Fruit fly (Drosophila melanogaster) whole organism, embryonic: Measurements from ENCODE around the gene CG42268.

Experiments
- Awh ChIP-seq: fragments of 200-800 bp; sonication (Bioruptor generic); IDR thresholded peaks from 2 replicates; pipeline ENCODE4, ENCODE4 v1.3.6; 2022; ENCODE audit warnings: missing biosample characterization, missing genetic modification characterization
- Bdp1 ChIP-seq: fragments of 200-800 bp; sonication (Bioruptor generic); optimal IDR thresholded peaks from 3 replicates; lab custom pipeline; 2016; ENCODE audit warnings: missing biosample characterization, missing genetic modification characterization
- Blimp-1 ChIP-seq: fragments of 200-800 bp; sonication (Bioruptor generic); optimal IDR thresholded peaks from 3 replicates; lab custom pipeline; 2018; ENCODE audit warnings: missing biosample characterization, missing genetic modification characterization, mild to moderate bottlenecking, moderate library complexity, missing genetic modification reagents
- CG12299 ChIP-seq: fragments of 200-800 bp; sonication (Bioruptor generic); optimal IDR thresholded peaks from 2 replicates; lab custom pipeline; 2018; ENCODE audit warnings: missing biosample characterization, mild to moderate bottlenecking, missing genetic modification characterization
- CG12769 ChIP-seq: fragments of 200-800 bp; sonication (Bioruptor generic); optimal IDR thresholded peaks from 2 replicates; lab custom pipeline; 2019; ENCODE audit warnings: missing biosample characterization, mild to moderate bottlenecking, missing genetic modification characterization, moderate library complexity
- CG14441 ChIP-seq: fragments of 200-800 bp; sonication (Bioruptor generic); IDR thresholded peaks from 2 replicates; pipeline ENCODE4 v1.3.6; 2022; ENCODE audit warnings: missing biosample characterization, missing genetic modification characterization
- CG15514 ChIP-seq: fragments of 200-800 bp; sonication (Bioruptor generic); optimal IDR thresholded peaks from 3 replicates; lab custom pipeline; 2017; ENCODE audit warnings: missing biosample characterization, missing genetic modification characterization, mild to moderate bottlenecking, moderate library complexity, missing genetic modification reagents
- CG17359 ChIP-seq: fragments of 200-800 bp; sonication (Bioruptor generic); optimal IDR thresholded peaks from 3 replicates; lab custom pipeline; 2018; ENCODE audit warnings: missing biosample characterization, mild to moderate bottlenecking, missing genetic modification characterization, moderate library complexity
- CG18011 ChIP-seq: fragments of 200-800 bp; sonication (Bioruptor generic); optimal IDR thresholded peaks from 2 replicates; lab custom pipeline; 2017; ENCODE audit warnings: missing biosample characterization, missing genetic modification characterization, mild to moderate bottlenecking, moderate library complexity, missing genotype
- CG34224 ChIP-seq: fragments of 200-800 bp; sonication (Bioruptor generic); IDR thresholded peaks from 3 replicates; pipeline ENCODE4 v1.3.6; 2022; ENCODE audit warnings: missing biosample characterization, missing genetic modification characterization; ENCODE audit not compliant: partially characterized antibody
- CG34376 ChIP-seq: fragments of 200-800 bp; sonication (Bioruptor generic); optimal IDR thresholded peaks from 2 replicates; lab custom pipeline; 2018; ENCODE audit warnings: missing biosample characterization, mild to moderate bottlenecking, missing genetic modification characterization
- CG4360 ChIP-seq: fragments of 200-800 bp; sonication (Bioruptor generic); IDR thresholded peaks from 2 replicates; pipeline ENCODE4 v1.3.6; 2022; ENCODE audit warnings: missing biosample characterization, missing genetic modification characterization
- CG7556 ChIP-seq: fragments of 200-800 bp; sonication (Bioruptor generic); optimal IDR thresholded peaks from 2 replicates; lab custom pipeline; 2017; ENCODE audit warnings: missing biosample characterization, mild to moderate bottlenecking, missing genetic modification characterization
- CG7987 ChIP-seq: fragments of 200-800 bp; sonication (Bioruptor generic); optimal IDR thresholded peaks from 2 replicates; lab custom pipeline; 2018; ENCODE audit warnings: missing biosample characterization, mild to moderate bottlenecking, missing genetic modification characterization, moderate library complexity
- CG8924 ChIP-seq: fragments of 200-800 bp; optimal IDR thresholded peaks from 3 replicates; lab custom pipeline; 2019; ENCODE audit warnings: missing biosample characterization, mild to moderate bottlenecking, missing genetic modification characterization, moderate library complexity
- CrebB ChIP-seq: fragments of 200-800 bp; sonication (Bioruptor generic); optimal IDR thresholded peaks from 3 replicates; lab custom pipeline; 2018; ENCODE audit warnings: missing biosample characterization, mild to moderate bottlenecking, missing genetic modification characterization
- Dll ChIP-seq: fragments of 200-800 bp; sonication (Bioruptor generic); IDR thresholded peaks from 4 replicates; pipeline ENCODE4 v1.3.6; 2022; ENCODE audit warnings: missing biosample characterization, missing genetic modification characterization; ENCODE audit not compliant: partially characterized antibody
- Hr51 ChIP-seq, 2 experiments: fragments of 200-800 bp; sonication (Bioruptor generic); optimal IDR thresholded peaks; 2 replicates in 1 of 2; 3 replicates in 1 of 2; lab custom pipeline; 2016 to 2018; ENCODE audit warnings: missing biosample characterization in 2 of 2, missing genetic modification characterization in 2 of 2, mild to moderate bottlenecking in 1 of 2, moderate library complexity in 1 of 2
- Hr78 ChIP-seq, 2 experiments: fragments of 200-800 bp in 1 of 2; fragments of >200 bp in 1 of 2; sonication (Bioruptor generic) in 1 of 2; optimal IDR thresholded peaks; 2 replicates each; lab custom pipeline; 2017 to 2019; ENCODE audit warnings: missing biosample characterization in 2 of 2, missing genetic modification characterization in 2 of 2, mild to moderate bottlenecking in 1 of 2, moderate library complexity in 1 of 2
- Oli ChIP-seq: fragments of 200-800 bp; sonication (Bioruptor generic); optimal IDR thresholded peaks from 2 replicates; lab custom pipeline; 2018; ENCODE audit warnings: missing biosample characterization, mild to moderate bottlenecking, missing genetic modification characterization, moderate library complexity
- Pdp1 ChIP-seq, 2 experiments: fragments of 200-800 bp; sonication (Bioruptor generic); optimal IDR thresholded peaks; 3 replicates each; lab custom pipeline; 2016; ENCODE audit warnings: missing biosample characterization in 2 of 2, missing genetic modification characterization in 2 of 2, mild to moderate bottlenecking in 1 of 2, moderate library complexity in 1 of 2
- Trl ChIP-seq, 3 experiments: fragments of >200 bp in 2 of 3; fragments of 200-800 bp in 1 of 3; sonication (Bioruptor generic) in 1 of 3; optimal IDR thresholded peaks; 2 replicates in 1 of 3; 3 replicates in 2 of 3; lab custom pipeline; 2016 to 2017; ENCODE audit warnings: missing biosample characterization in 1 of 3, missing genetic modification characterization in 1 of 3
- Xrp1 ChIP-seq: fragments of 200-800 bp; sonication (Bioruptor generic); IDR thresholded peaks from 2 replicates; pipeline ENCODE4 v1.3.6; 2022; ENCODE audit warnings: missing biosample characterization, missing genetic modification characterization
- bigmax ChIP-seq: fragments of 200-800 bp; sonication (Bioruptor generic); optimal IDR thresholded peaks from 2 replicates; lab custom pipeline; 2018; ENCODE audit warnings: missing biosample characterization, mild to moderate bottlenecking, missing genetic modification characterization
- bowl ChIP-seq: fragments of 200-800 bp; sonication (Bioruptor generic); IDR thresholded peaks from 2 replicates; pipeline ENCODE4 v1.3.6; 2022; ENCODE audit warnings: missing biosample characterization, missing genetic modification characterization
- eve ChIP-seq, 2 experiments: fragments of >200 bp; optimal IDR thresholded peaks; 2 replicates each; lab custom pipeline; 2017; ENCODE audit warnings: missing biosample characterization in 2 of 2, missing genetic modification characterization in 2 of 2
- exex ChIP-seq: fragments of 200-800 bp; sonication (Bioruptor generic); optimal IDR thresholded peaks from 4 replicates; lab custom pipeline; 2018; ENCODE audit warnings: missing biosample characterization, mild to moderate bottlenecking, missing genetic modification characterization, moderate library complexity
- eyg ChIP-seq: fragments of 200-800 bp; sonication (Bioruptor generic); optimal IDR thresholded peaks from 3 replicates; lab custom pipeline; 2016; ENCODE audit warnings: missing biosample characterization, missing genetic modification characterization
- fd102C ChIP-seq: fragments of 200-800 bp; sonication (Bioruptor generic); optimal IDR thresholded peaks from 2 replicates; lab custom pipeline; 2018; ENCODE audit warnings: missing biosample characterization, mild to moderate bottlenecking, missing genetic modification characterization, moderate library complexity
- grau ChIP-seq: fragments of 200-800 bp; optimal IDR thresholded peaks from 3 replicates; lab custom pipeline; 2019; ENCODE audit warnings: missing biosample characterization, mild to moderate bottlenecking, missing genetic modification characterization, moderate library complexity
- insv ChIP-seq, 2 experiments: fragments of 200-800 bp; sonication (Bioruptor generic); optimal IDR thresholded peaks; 3 replicates each; lab custom pipeline; 2016 to 2018; ENCODE audit warnings: missing biosample characterization in 2 of 2, missing genetic modification characterization in 2 of 2
- kah ChIP-seq: fragments of 200-800 bp; sonication (Bioruptor generic); optimal IDR thresholded peaks from 2 replicates; lab custom pipeline; 2018; ENCODE audit warnings: missing biosample characterization, mild to moderate bottlenecking, missing genetic modification characterization
- mirr ChIP-seq: fragments of 200-800 bp; sonication (Bioruptor generic); optimal IDR thresholded peaks from 3 replicates; lab custom pipeline; 2018; ENCODE audit warnings: missing biosample characterization, mild to moderate bottlenecking, missing genetic modification characterization
- salm ChIP-seq: fragments of 200-800 bp; sonication (Bioruptor generic); optimal IDR thresholded peaks from 2 replicates; lab custom pipeline; 2018; ENCODE audit warnings: missing biosample characterization, mild to moderate bottlenecking, missing genetic modification characterization
- sd ChIP-seq: fragments of 200-800 bp; sonication (Bioruptor generic); optimal IDR thresholded peaks from 3 replicates; lab custom pipeline; 2018; ENCODE audit warnings: missing biosample characterization, mild to moderate bottlenecking, missing genetic modification characterization, moderate library complexity
- sr ChIP-seq: fragments of 200-800 bp; sonication (Bioruptor generic); IDR thresholded peaks from 3 replicates; pipeline ENCODE4 v1.3.6; 2022; ENCODE audit warnings: missing biosample characterization, missing genetic modification characterization
- wek ChIP-seq: fragments of 200-800 bp; sonication (Bioruptor generic); optimal IDR thresholded peaks from 3 replicates; lab custom pipeline; 2018; ENCODE audit warnings: missing biosample characterization, mild to moderate bottlenecking, missing genetic modification characterization, moderate library complexity
- z ChIP-seq: fragments of 200-800 bp; sonication (Bioruptor generic); IDR thresholded peaks from 3 replicates; pipeline ENCODE4 v1.3.6; 2022; ENCODE audit warnings: missing biosample characterization, missing genetic modification characterization
- zen2 ChIP-seq: fragments of 200-800 bp; sonication (Bioruptor generic); IDR thresholded peaks from 3 replicates; pipeline ENCODE4 v1.3.6; 2022; ENCODE audit warnings: missing biosample characterization, missing genetic modification characterization; ENCODE audit not compliant: partially characterized antibody

CG42268 gene

dm6 chr3L:9692234-9692891 lies 67.8 kb downstream of the CG42268 start (continued):
- no peak for TF ChIP-seq CG17359 (tag; lab: Kevin White, UChicago)
- TF ChIP-seq salm (tag; lab: Kevin White, UChicago), result peak; percentile 42
- TF ChIP-seq CG15514 (GFP tag; lab: Kevin White, UChicago), result no peak
- no peak for TF ChIP-seq bowl (GFP tag; lab: Robert Waterston, UW)
- peak; percentile 21 for TF ChIP-seq wek (GFP tag; lab: Kevin White, UChicago)
- no peak for TF ChIP-seq insv (GFP tag; optimal IDR thresholded peaks at IDR 0.05; lab: Kevin White, UChicago)
- TF ChIP-seq CG8924 (tag; lab: Kevin White, UChicago), result no peak
- TF ChIP-seq CG14441 (GFP tag; lab: Robert Waterston, UW), result peak; percentile 31; the same call in 1 of the 2 replicates
- no peak for TF ChIP-seq Bdp1
- TF ChIP-seq Oli (tag; lab: Kevin White, UChicago), result no peak
- TF ChIP-seq Xrp1, result peak; percentile 7; the same call in 1 of the 2 replicates
- no peak for TF ChIP-seq Hr51 (GFP tag; optimal IDR thresholded peaks at IDR 0.05; lab: Kevin White, UChicago)
- TF ChIP-seq CG12769 (tag; lab: Kevin White, UChicago), result peak; percentile 48
- TF ChIP-seq z (GFP tag; lab: Robert Waterston, UW), result 0 out of 3 replicates have a peak, but pooled peaks have one; percentile 33
- peak in 1 of 2 experiments; percentile 82 for TF ChIP-seq Hr78 (GFP tag; optimal IDR thresholded peaks at IDR 0.05; lab: Kevin White, UChicago)
- peak; percentile 55; the same call in 2 of the 4 replicates for TF ChIP-seq Dll
- TF ChIP-seq sd (tag; lab: Kevin White, UChicago), result peak; percentile 27
- TF ChIP-seq CG4360 (GFP tag; lab: Robert Waterston, UW), result peak; percentile 98
- TF ChIP-seq eyg (GFP tag; lab: Kevin White, UChicago), result no peak
- TF ChIP-seq Pdp1 (GFP tag; optimal IDR thresholded peaks at IDR 0.05; lab: Kevin White, UChicago), result peak in 1 of 2 experiments; percentile 23
- peak in 1 of 2 experiments; percentile 83 for TF ChIP-seq eve (GFP tag; optimal IDR thresholded peaks at IDR 0.05; lab: Kevin White, UChicago)
- TF ChIP-seq kah (GFP tag; lab: Kevin White, UChicago), result peak; percentile 99
- TF ChIP-seq CG18011 (GFP tag; lab: Kevin White, UChicago), result peak; percentile 66
- TF ChIP-seq bigmax (GFP tag; lab: Kevin White, UChicago), result peak; percentile 10
- TF ChIP-seq Trl (optimal IDR thresholded peaks at IDR 0.05; lab: Kevin White, UChicago), result peak; percentile 98 to 100
- no peak for TF ChIP-seq Trl (GFP tag; optimal IDR thresholded peaks at IDR 0.05; lab: Kevin White, UChicago)
- no peak for TF ChIP-seq fd102C
- peak; percentile 57 for TF ChIP-seq mirr (GFP tag; lab: Kevin White, UChicago)
- no peak for TF ChIP-seq grau
- peak; percentile 20 for TF ChIP-seq CG34376 (GFP tag; lab: Kevin White, UChicago)
- TF ChIP-seq exex (tag; lab: Kevin White, UChicago), result peak; percentile 58
- TF ChIP-seq Awh, result peak; percentile 63
- TF ChIP-seq CG12299 (tag; lab: Kevin White, UChicago), result peak; percentile 40
- peak; percentile 0 for TF ChIP-seq CG7987 (GFP tag; lab: Kevin White, UChicago)
- peak; percentile 14 for TF ChIP-seq CrebB (tag; lab: Kevin White, UChicago)
- TF ChIP-seq sr (GFP tag; lab: Robert Waterston, UW), result peak; percentile 96
- peak; percentile 84 for TF ChIP-seq zen2
- TF ChIP-seq CG34224 (GFP tag; lab: Robert Waterston, UW), result peak; percentile 73
- peak; percentile 70 for TF ChIP-seq Blimp-1 (GFP tag; lab: Kevin White, UChicago)
- no peak for TF ChIP-seq CG7556 (GFP tag; lab: Kevin White, UChicago)
